Worm (Caenorhabditis elegans) whole organism, early embryonic: Measurements from ENCODE around the gene R13A1.10.

Experiments
- B0310.2 ChIP-seq: sonication (generic microtip); optimal IDR thresholded peaks from 2 replicates; lab custom pipeline; 2016; ENCODE audit warnings: mild to moderate bottlenecking, missing genetic modification characterization, missing compliant biosample characterization
- F13C5.2 ChIP-seq: sonication (generic microtip); optimal IDR thresholded peaks from 2 replicates; lab custom pipeline; 2017; ENCODE audit warnings: mild to moderate bottlenecking, missing genetic modification characterization, inconsistent platforms, missing compliant biosample characterization
- aly-1 ChIP-seq: sonication (generic microtip); optimal IDR thresholded peaks from 2 replicates; lab custom pipeline; 2016; ENCODE audit warnings: missing genetic modification characterization, missing compliant biosample characterization
- ama-1 ChIP-seq: fragments of 150-350 bp; optimal IDR thresholded peaks from 2 replicates; lab custom pipeline; 2014
- ceh-13 ChIP-seq: fragments of 200-800 bp; sonication (Bioruptor generic); optimal IDR thresholded peaks from 2 replicates; lab custom pipeline; 2018; ENCODE audit warnings: mild to moderate bottlenecking, missing genetic modification characterization, missing compliant biosample characterization
- ceh-36 ChIP-seq: sonication (generic microtip); optimal IDR thresholded peaks from 2 replicates; lab custom pipeline; 2016; ENCODE audit warnings: missing genetic modification characterization, inconsistent platforms, missing compliant biosample characterization
- ets-7 ChIP-seq: sonication (generic microtip); optimal IDR thresholded peaks from 2 replicates; lab custom pipeline; 2016; ENCODE audit warnings: missing genotype, missing genetic modification characterization, missing compliant biosample characterization
- flt-1 ChIP-seq: fragments of 200-800 bp; sonication (Bioruptor generic); IDR thresholded peaks from 2 replicates; pipeline ENCODE4 v1.3.6; 2022; ENCODE audit warnings: missing genetic modification characterization, missing compliant biosample characterization
- hmbx-1 ChIP-seq: sonication (generic microtip); optimal IDR thresholded peaks from 2 replicates; lab custom pipeline; 2016; ENCODE audit warnings: mild to moderate bottlenecking, missing genetic modification characterization, missing compliant biosample characterization
- hmg-4 ChIP-seq: fragments of 200-800 bp; sonication (Bioruptor generic); optimal IDR thresholded peaks from 2 replicates; lab custom pipeline; 2018; ENCODE audit warnings: mild to moderate bottlenecking, missing genetic modification characterization, missing compliant biosample characterization
- hnd-1 ChIP-seq: sonication (generic microtip); optimal IDR thresholded peaks from 2 replicates; lab custom pipeline; 2016; ENCODE audit warnings: missing genetic modification characterization, missing compliant biosample characterization
- pes-1 ChIP-seq: fragments of 200-800 bp; sonication (Bioruptor generic); IDR thresholded peaks from 2 replicates; pipeline ENCODE4 v1.3.6; 2022; ENCODE audit warnings: missing genetic modification reagents, missing genetic modification characterization, missing compliant biosample characterization
- scrt-1 ChIP-seq: fragments of 200-800 bp; sonication (Bioruptor generic); IDR thresholded peaks from 2 replicates; pipeline ENCODE4 v1.3.6; 2022; ENCODE audit warnings: missing genetic modification characterization, missing compliant biosample characterization
- sea-1 ChIP-seq: fragments of 200-800 bp; sonication (Bioruptor generic); conservative IDR thresholded peaks from 2 replicates; pipeline ENCODE4 v1.3.6; 2022; ENCODE audit warnings: missing genetic modification characterization, missing compliant biosample characterization
- tbx-11 ChIP-seq: fragments of 200-800 bp; sonication (Bioruptor generic); IDR thresholded peaks from 2 replicates; pipeline ENCODE4 v1.3.6; 2022; ENCODE audit warnings: missing genetic modification characterization, missing compliant biosample characterization
- tbx-37 ChIP-seq: fragments of 200-800 bp; sonication (Bioruptor generic); conservative IDR thresholded peaks from 2 replicates; pipeline ENCODE4 v1.3.6; 2022; ENCODE audit warnings: missing genetic modification reagents, missing genetic modification characterization, missing compliant biosample characterization
- tra-4 ChIP-seq: sonication (generic microtip); optimal IDR thresholded peaks from 2 replicates; lab custom pipeline; 2017; ENCODE audit warnings: missing genetic modification characterization, missing compliant biosample characterization

R13A1.10 gene

DNA sequence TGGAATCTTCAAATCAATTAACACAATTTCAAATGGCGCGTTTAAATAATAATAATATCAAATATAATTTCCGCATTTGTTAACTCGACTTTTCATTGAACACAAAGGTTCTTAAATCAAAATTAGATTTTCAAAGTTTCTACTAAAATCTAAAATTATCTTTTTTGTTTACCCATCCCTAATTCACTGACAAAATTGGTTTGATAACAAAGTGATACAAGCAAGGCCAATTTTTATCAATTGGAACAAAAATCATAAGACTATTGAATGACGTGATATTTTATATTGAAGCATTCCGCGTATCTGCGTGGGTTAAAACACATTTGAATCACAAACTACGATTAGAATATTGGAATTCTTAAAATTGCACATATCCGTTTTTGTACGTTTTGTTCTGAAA is 36.6 kb downstream of the R13A1.10 start:
- TF ChIP-seq ceh-36 (tag; lab: Kevin White, UChicago) (no peak), ceh-13 (no peak), aly-1 (tag; lab: Kevin White, UChicago) (no peak), pes-1 (GFP tag; lab: Robert Waterston, UW) (no peak), sea-1 (GFP tag; lab: Robert Waterston, UW) (no peak), hnd-1 (tag; lab: Kevin White, UChicago) (no peak), ets-7 (tag; lab: Kevin White, UChicago) (no peak), F13C5.2 (tag; lab: Kevin White, UChicago) (no peak), hmg-4 (GFP tag; lab: Kevin White, UChicago) (no peak), flt-1 (GFP tag; lab: Robert Waterston, UW) (no peak), ama-1 (lab: Kevin White, UChicago) (no peak), tra-4 (tag; lab: Kevin White, UChicago) (no peak), tbx-11 (GFP tag; lab: Robert Waterston, UW) (no peak), hmbx-1 (tag; lab: Kevin White, UChicago) (no peak), tbx-37 (GFP tag; lab: Robert Waterston, UW) (no peak), scrt-1 (GFP tag; lab: Robert Waterston, UW) (no peak), B0310.2 (tag; lab: Kevin White, UChicago) (no peak)

DNA sequence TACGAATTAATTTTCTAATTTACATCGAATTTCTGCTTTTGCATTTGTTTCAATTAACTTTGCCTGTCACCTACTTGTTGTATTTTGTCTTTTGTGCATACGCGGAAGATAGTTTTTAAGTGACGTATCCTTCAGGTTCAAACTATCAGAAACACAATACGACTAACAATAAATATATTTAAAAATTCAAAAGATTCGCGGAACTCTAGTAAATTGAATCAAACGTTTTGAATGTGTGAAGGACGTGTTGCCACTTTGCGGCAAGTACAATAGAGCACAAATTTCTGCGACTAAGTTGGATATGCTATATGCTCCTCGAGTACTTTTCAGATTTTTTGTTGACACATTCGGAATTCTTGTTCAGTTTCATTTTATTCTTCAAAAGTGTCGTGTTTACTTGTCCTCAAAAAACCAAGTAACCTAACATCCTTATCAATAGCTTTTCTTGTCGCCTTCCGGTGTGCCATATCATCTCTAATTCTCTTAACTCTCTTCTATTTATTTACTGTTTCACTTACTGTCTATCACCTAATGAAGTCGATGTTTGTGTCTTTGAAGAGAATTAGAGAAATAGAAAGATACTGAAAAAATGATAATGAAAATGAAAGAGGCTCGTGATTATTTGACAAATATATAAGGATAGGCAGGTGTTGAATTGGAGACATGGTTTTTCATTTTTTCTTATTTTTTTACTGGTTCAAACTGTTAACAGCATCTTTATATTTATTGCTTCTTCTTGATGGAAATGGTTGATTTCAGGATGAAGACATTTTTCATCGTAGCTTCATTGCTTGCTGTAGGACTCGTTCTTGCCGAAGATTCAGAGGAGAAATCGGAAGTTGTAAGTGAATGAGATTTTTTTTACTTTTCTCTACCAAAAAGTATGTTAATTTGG is 38.2 kb downstream of the R13A1.10 start, which contains the start of gene srlf-7:
Gene srlf-7, plus strand, starts transcription at position 760 of the 895 bp plus-strand sequence.
- TF ChIP-seq aly-1 (tag; lab: Kevin White, UChicago) (no peak), tbx-11 (GFP tag; lab: Robert Waterston, UW) (no peak), F13C5.2 (tag; lab: Kevin White, UChicago) (no peak), ceh-13 (no peak), B0310.2 (tag; lab: Kevin White, UChicago) (no peak), pes-1 (GFP tag; lab: Robert Waterston, UW) (no peak), ceh-36 (tag; lab: Kevin White, UChicago) (no peak), sea-1 (GFP tag; lab: Robert Waterston, UW) (no peak), tra-4 (tag; lab: Kevin White, UChicago) (no peak), hmg-4 (GFP tag; lab: Kevin White, UChicago) (no peak), flt-1 (GFP tag; lab: Robert Waterston, UW) (no peak), hmbx-1 (tag; lab: Kevin White, UChicago) (no peak), ama-1 (lab: Kevin White, UChicago) (no peak), tbx-37 (GFP tag; lab: Robert Waterston, UW) (no peak), hnd-1 (tag; lab: Kevin White, UChicago) (no peak), ets-7 (tag; lab: Kevin White, UChicago) (no peak), scrt-1 (GFP tag; lab: Robert Waterston, UW) (no peak)

DNA sequence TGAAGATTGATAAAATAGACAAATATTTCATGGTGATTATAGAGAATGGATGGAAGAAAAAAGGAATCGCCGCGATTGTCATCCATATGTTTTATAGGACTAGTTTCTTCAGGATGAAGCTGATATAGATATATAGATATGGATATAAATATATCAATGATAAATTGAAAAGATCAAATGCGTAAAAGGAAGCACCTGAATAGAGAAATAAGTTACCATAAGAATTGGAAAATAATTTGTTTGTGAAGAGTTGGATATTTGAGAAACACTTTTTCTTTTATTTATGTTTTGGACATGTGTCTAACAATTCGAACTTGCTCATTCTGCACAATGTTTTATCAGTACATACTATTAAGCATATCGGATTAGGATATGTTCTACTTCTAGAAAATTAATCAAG is 38.9 kb downstream of the R13A1.10 start, which contains the start of gene C42D4.13:
Gene C42D4.13, minus strand, starts transcription at position 101 of the 400 bp plus-strand sequence.
- TF ChIP-seq hmg-4 (GFP tag; lab: Kevin White, UChicago) (no peak), hnd-1 (tag; lab: Kevin White, UChicago) (no peak), ets-7 (tag; lab: Kevin White, UChicago) (no peak)

ce11 chrIV:7186756-7187155 is 40.2 kb downstream of the R13A1.10 start, which contains the start of gene str-249:
Gene str-249 (minus strand): TSS chrIV:7186856.
- TF ChIP-seq tbx-11 (GFP tag; lab: Robert Waterston, UW) (no peak), scrt-1 (GFP tag; lab: Robert Waterston, UW) (no peak), ama-1 (lab: Kevin White, UChicago) (no peak), F13C5.2 (tag; lab: Kevin White, UChicago) (no peak), ceh-13 (no peak), aly-1 (tag; lab: Kevin White, UChicago) (no peak), sea-1 (GFP tag; lab: Robert Waterston, UW) (no peak), hmbx-1 (tag; lab: Kevin White, UChicago) (no peak), ets-7 (tag; lab: Kevin White, UChicago) (no peak), ceh-36 (tag; lab: Kevin White, UChicago) (no peak), tbx-37 (GFP tag; lab: Robert Waterston, UW) (no peak), hmg-4 (GFP tag; lab: Kevin White, UChicago) (no peak), tra-4 (tag; lab: Kevin White, UChicago) (no peak), hnd-1 (tag; lab: Kevin White, UChicago) (no peak), pes-1 (GFP tag; lab: Robert Waterston, UW) (no peak), flt-1 (GFP tag; lab: Robert Waterston, UW) (no peak), B0310.2 (tag; lab: Kevin White, UChicago) (no peak)

DNA sequence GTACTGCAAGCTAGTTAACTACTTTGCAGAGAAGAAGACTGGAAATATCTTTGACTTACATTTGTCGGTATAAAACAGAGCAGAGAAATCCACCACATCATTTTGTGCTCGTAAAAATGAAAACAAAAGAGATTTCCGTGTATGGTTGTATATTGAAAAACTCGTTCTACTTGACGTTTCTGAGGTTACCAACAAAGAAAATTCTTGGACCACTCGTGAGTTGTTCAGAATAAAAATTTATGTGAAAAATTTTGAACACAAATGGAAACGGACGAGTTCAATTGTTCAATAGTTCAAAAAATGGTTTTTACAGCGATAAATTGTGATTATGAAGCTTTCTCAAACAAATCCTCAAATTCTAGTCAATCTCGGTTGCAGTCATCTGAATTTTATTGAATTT is 42.4 kb downstream of the R13A1.10 start, which contains the start of gene clec-179:
Gene clec-179, minus strand, starts transcription at position 101 of the 400 bp plus-strand sequence.
- TF ChIP-seq hmg-4 (GFP tag; lab: Kevin White, UChicago) (no peak), sea-1 (GFP tag; lab: Robert Waterston, UW) (no peak), ceh-36 (tag; lab: Kevin White, UChicago) (no peak)

DNA sequence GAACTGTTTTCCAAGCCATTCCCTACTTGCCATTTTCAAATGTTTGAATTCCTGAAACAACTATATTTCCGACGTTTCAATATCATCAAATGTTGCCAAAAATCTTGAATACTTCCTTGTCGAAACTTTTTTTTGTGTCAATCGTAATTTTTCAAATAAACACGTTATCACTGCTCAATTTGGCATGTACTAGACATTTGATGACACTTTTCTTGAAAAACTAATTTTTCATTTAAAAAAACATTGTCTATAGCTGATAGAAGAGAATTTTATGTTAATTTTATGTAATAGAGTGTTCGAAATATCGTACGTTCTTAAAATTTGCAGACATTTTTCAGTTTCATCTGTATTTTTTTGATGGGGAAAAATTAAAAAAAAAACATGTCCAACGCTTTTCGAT is 44.2 kb downstream of the R13A1.10 start:
- TF ChIP-seq ama-1 (lab: Kevin White, UChicago): no peak
- TF ChIP-seq B0310.2 (tag; lab: Kevin White, UChicago): no peak
- no peak for TF ChIP-seq hmg-4 (GFP tag; lab: Kevin White, UChicago)
- no peak for TF ChIP-seq tbx-37 (GFP tag; lab: Robert Waterston, UW)
- TF ChIP-seq tra-4 (tag; lab: Kevin White, UChicago): no peak
- TF ChIP-seq ceh-36 (tag; lab: Kevin White, UChicago): no peak
- no peak for TF ChIP-seq ets-7 (tag; lab: Kevin White, UChicago)
- TF ChIP-seq pes-1 (GFP tag; lab: Robert Waterston, UW): no peak
- TF ChIP-seq hmbx-1 (tag; lab: Kevin White, UChicago): no peak
- TF ChIP-seq ceh-13: no peak
- no peak for TF ChIP-seq tbx-11 (GFP tag; lab: Robert Waterston, UW)
